Worm (Caenorhabditis elegans): ENCODE measurements around the gene math-45.

ce11 chrII:1466448-1466847 lies 50.8 kb downstream of the math-45 start, which contains the start of gene Y51H7C.13:
- TF ChIP-seq him-1 (tag; optimal IDR thresholded peaks at IDR 0.05), result no peak
- no peak for TF ChIP-seq dao-5 (tag; optimal IDR thresholded peaks at IDR 0.05)

Data from whole organism, L4/young adult.